Fruit fly (Drosophila melanogaster): ENCODE data around the gene Nepl17.

Gene Nepl17

dm6 chr3R:28844611-28845376, 27.9 kb upstream of the Nepl17 start, which contains the start of the genes Apc and spg (continued):
- TF ChIP-seq usp (GFP tag; optimal IDR thresholded peaks at IDR 0.05) (no peak), CG5180 (GFP tag; optimal IDR thresholded peaks at IDR 0.05) (peak; percentile 38), GATAe (GFP tag; conservative IDR thresholded peaks at IDR 0.05) (no peak; the same call in 1 of the 2 replicates), ato (GFP tag; IDR thresholded peaks at IDR 0.05; ENCODE audit: partially characterized antibody) (no peak; the same call in 1 of the 2 replicates), stc (GFP tag; IDR thresholded peaks at IDR 0.05) (peak; percentile 55; the same call in 1 of the 2 replicates), luna (GFP tag; optimal IDR thresholded peaks at IDR 0.05) (no peak), D (optimal IDR thresholded peaks at IDR 0.05) (no peak), D (GFP tag; optimal IDR thresholded peaks at IDR 0.05) (no peak), gro (GFP tag; optimal IDR thresholded peaks at IDR 0.05) (peak; percentile 38), Lhr (GFP tag; optimal IDR thresholded peaks at IDR 0.05) (peak; percentile 95), MESR4 (GFP tag; optimal IDR thresholded peaks at IDR 0.05) (peak; percentile 67), Sry-δ (GFP tag; optimal IDR thresholded peaks at IDR 0.05) (peak; percentile 84), CG32772 (GFP tag; IDR thresholded peaks at IDR 0.05) (no peak), CG4730 (GFP tag; IDR thresholded peaks at IDR 0.05) (no peak), CG33213 (GFP tag; optimal IDR thresholded peaks at IDR 0.05) (peak; percentile 71), CG10147 (GFP tag; optimal IDR thresholded peaks at IDR 0.05) (peak; percentile 29), Dp (GFP tag; optimal IDR thresholded peaks at IDR 0.05) (peak; percentile 32), CG9932 (GFP tag; IDR thresholded peaks at IDR 0.05) (peak; percentile 52), CG10462 (GFP tag; optimal IDR thresholded peaks at IDR 0.05) (no peak), dm (GFP tag; optimal IDR thresholded peaks at IDR 0.05) (peak; percentile 5), tin (GFP tag; optimal IDR thresholded peaks at IDR 0.05) (no peak), zen (tag; optimal IDR thresholded peaks at IDR 0.05) (no peak), cwo (GFP tag; optimal IDR thresholded peaks at IDR 0.05) (no peak), sqz (GFP tag; optimal IDR thresholded peaks at IDR 0.05) (peak; percentile 39), gsb (GFP tag; IDR thresholded peaks at IDR 0.05) (0 out of 2 replicates have a peak, but pooled peaks have one; percentile 18), h (optimal IDR thresholded peaks at IDR 0.05) (no peak), org-1 (GFP tag; optimal IDR thresholded peaks at IDR 0.05) (peak; percentile 59), sug (tag; optimal IDR thresholded peaks at IDR 0.05) (peak; percentile 93), H15 (GFP tag; IDR thresholded peaks at IDR 0.05) (no peak), CG11696 (GFP tag; IDR thresholded peaks at IDR 0.05) (no peak), cas (GFP tag; IDR thresholded peaks at IDR 0.05) (no peak), lov (optimal IDR thresholded peaks at IDR 0.05) (no peak), lov (GFP tag; IDR thresholded peaks at IDR 0.05) (0 out of 3 replicates have a peak, but pooled peaks have one; percentile 25), Hr3 (GFP tag; optimal IDR thresholded peaks at IDR 0.05) (peak; percentile 15), slbo (GFP tag; IDR thresholded peaks at IDR 0.05) (peak; percentile 47), CG11247 (GFP tag; IDR thresholded peaks at IDR 0.05) (peak; percentile 42; the same call in 1 of the 2 replicates), Awh (GFP tag; IDR thresholded peaks at IDR 0.05) (peak; percentile 74; the same call in 1 of the 2 replicates), CG17359 (tag; optimal IDR thresholded peaks at IDR 0.05) (peak; percentile 10), Ravus (GFP tag; IDR thresholded peaks at IDR 0.05) (no peak), Hr51 (GFP tag; optimal IDR thresholded peaks at IDR 0.05) (peak; percentile 10 to 37), Neu2 (GFP tag; optimal IDR thresholded peaks at IDR 0.05; ENCODE audit: borderline replicate concordance) (no peak), CG9727 (GFP tag; optimal IDR thresholded peaks at IDR 0.05) (peak; percentile 20), Meics (GFP tag; optimal IDR thresholded peaks at IDR 0.05) (peak; percentile 61), CTCF (GFP tag; optimal IDR thresholded peaks at IDR 0.05) (no peak), en (GFP tag; optimal IDR thresholded peaks at IDR 0.05) (peak; percentile 22), CG1647 (GFP tag; optimal IDR thresholded peaks at IDR 0.05) (no peak), Rfx (GFP tag; IDR thresholded peaks at IDR 0.05) (peak; percentile 46), cad (GFP tag; optimal IDR thresholded peaks at IDR 0.05) (peak; percentile 76), CG6854 (GFP tag; optimal IDR thresholded peaks at IDR 0.05) (peak; percentile 32), pzg (GFP tag; optimal IDR thresholded peaks at IDR 0.05) (peak; percentile 93), CG3838 (GFP tag; optimal IDR thresholded peaks at IDR 0.05) (peak; percentile 32)
